Worm (Caenorhabditis elegans) whole organism, L2 larva: Measurements from ENCODE around the gene C34F11.1.

ENCODE experiments used
- C34F6.9 ChIP-seq: fragments of 150-350 bp; optimal IDR thresholded peaks from 2 replicates; lab custom pipeline; 2014; ENCODE audit warnings: missing biosample characterization, missing genetic modification characterization
- F13H6.1 ChIP-seq: sonication (generic microtip); optimal IDR thresholded peaks from 2 replicates; lab custom pipeline; 2016; ENCODE audit warnings: missing genetic modification characterization, missing compliant biosample characterization
- R02D3.7 ChIP-seq: fragments of 150-350 bp; optimal IDR thresholded peaks from 2 replicates; lab custom pipeline; 2014; ENCODE audit warnings: missing biosample characterization, missing genetic modification characterization
- Y55F3AM.14 ChIP-seq: fragments of 200-800 bp; sonication (Bioruptor generic); optimal IDR thresholded peaks from 2 replicates; lab custom pipeline; 2018; ENCODE audit warnings: mild to moderate bottlenecking, missing genetic modification characterization, missing compliant biosample characterization
- alr-1 ChIP-seq: fragments of 150-350 bp; optimal IDR thresholded peaks from 2 replicates; lab custom pipeline; 2014; ENCODE audit warnings: missing biosample characterization, missing genetic modification characterization
- aly-2 ChIP-seq: fragments of 150-350 bp; optimal IDR thresholded peaks from 2 replicates; lab custom pipeline; 2014; ENCODE audit warnings: missing biosample characterization, missing genetic modification characterization
- ama-1 ChIP-seq: fragments of 150-350 bp; optimal IDR thresholded peaks from 2 replicates; lab custom pipeline; 2018; ENCODE audit warnings: inconsistent platforms
- blmp-1 ChIP-seq: sonication (generic microtip); optimal IDR thresholded peaks from 2 replicates; lab custom pipeline; 2017; ENCODE audit warnings: missing genetic modification characterization, mild to moderate bottlenecking, missing compliant biosample characterization, antibody characterized with exemption, moderate library complexity; ENCODE audit not compliant: insufficient read depth
- ceh-16 ChIP-seq: fragments of 150-350 bp; optimal IDR thresholded peaks from 2 replicates; lab custom pipeline; 2014; ENCODE audit warnings: missing biosample characterization, missing genetic modification characterization
- ceh-82 ChIP-seq: fragments of 150-350 bp; optimal IDR thresholded peaks from 2 replicates; lab custom pipeline; 2014; ENCODE audit warnings: missing biosample characterization, missing genetic modification characterization
- crh-2 ChIP-seq: sonication (generic microtip); optimal IDR thresholded peaks from 2 replicates; lab custom pipeline; 2017; ENCODE audit warnings: missing biosample characterization, missing genetic modification characterization
- elt-1 ChIP-seq: fragments of 150-350 bp; optimal IDR thresholded peaks from 2 replicates; lab custom pipeline; 2014; ENCODE audit warnings: missing biosample characterization, missing genetic modification characterization
- elt-3 ChIP-seq: sonication (generic microtip); optimal IDR thresholded peaks from 2 replicates; lab custom pipeline; 2017; ENCODE audit warnings: missing biosample characterization, missing genetic modification characterization
- fos-1 ChIP-seq: fragments of 150-350 bp; optimal IDR thresholded peaks from 2 replicates; lab custom pipeline; 2014; ENCODE audit warnings: missing biosample characterization, missing genetic modification characterization
- lin-13 ChIP-seq: fragments of 150-350 bp; optimal IDR thresholded peaks from 2 replicates; lab custom pipeline; 2014; ENCODE audit warnings: missing biosample characterization, missing genetic modification reagents, missing genetic modification characterization
- lin-39 ChIP-seq: fragments of 150-350 bp; optimal IDR thresholded peaks from 2 replicates; lab custom pipeline; 2014; ENCODE audit warnings: missing biosample characterization, missing genetic modification reagents, missing genetic modification characterization
- lsy-2 ChIP-seq, 2 experiments: fragments of 150-350 bp in 1 of 2; sonication (generic microtip) in 1 of 2; optimal IDR thresholded peaks; 2 replicates each; lab custom pipeline; 2014 to 2017; ENCODE audit warnings: missing biosample characterization in 2 of 2, missing genetic modification characterization in 2 of 2
- mab-5 ChIP-seq: fragments of 150-350 bp; optimal IDR thresholded peaks from 2 replicates; lab custom pipeline; 2014; ENCODE audit warnings: missing biosample characterization, missing genetic modification characterization
- mdl-1 ChIP-seq, 2 experiments: fragments of 150-350 bp in 1 of 2; sonication (generic microtip) in 1 of 2; optimal IDR thresholded peaks; 2 replicates each; lab custom pipeline; 2017; ENCODE audit warnings: missing biosample characterization in 2 of 2, missing genetic modification characterization in 2 of 2
- nhr-10 ChIP-seq: sonication (generic microtip); optimal IDR thresholded peaks from 2 replicates; lab custom pipeline; 2017; ENCODE audit warnings: missing biosample characterization, missing genetic modification characterization
- nhr-129 ChIP-seq: fragments of 150-350 bp; optimal IDR thresholded peaks from 2 replicates; lab custom pipeline; 2014; ENCODE audit warnings: missing biosample characterization, missing genetic modification characterization
- nhr-21 ChIP-seq: fragments of 150-350 bp; optimal IDR thresholded peaks from 2 replicates; lab custom pipeline; 2014; ENCODE audit warnings: missing biosample characterization, missing genetic modification characterization
- nhr-237 ChIP-seq: fragments of 150-350 bp; optimal IDR thresholded peaks from 2 replicates; lab custom pipeline; 2014; ENCODE audit warnings: missing biosample characterization, missing genetic modification characterization
- nhr-25 ChIP-seq: fragments of 150-350 bp; sonication (generic microtip); optimal IDR thresholded peaks from 3 replicates; lab custom pipeline; 2014; ENCODE audit warnings: missing biosample characterization, missing genetic modification characterization
- nhr-6 ChIP-seq: fragments of 150-350 bp; optimal IDR thresholded peaks from 2 replicates; lab custom pipeline; 2014; ENCODE audit warnings: missing biosample characterization, missing genetic modification characterization
- nhr-77 ChIP-seq: fragments of 150-350 bp; optimal IDR thresholded peaks from 2 replicates; lab custom pipeline; 2014; ENCODE audit warnings: missing biosample characterization, missing genetic modification characterization
- peb-1 ChIP-seq: fragments of 150-350 bp; optimal IDR thresholded peaks from 2 replicates; lab custom pipeline; 2014; ENCODE audit warnings: missing biosample characterization, missing genetic modification characterization
- sma-3 ChIP-seq: sonication (generic microtip); optimal IDR thresholded peaks from 2 replicates; lab custom pipeline; 2016; ENCODE audit warnings: missing genetic modification reagents, missing genetic modification characterization, missing compliant biosample characterization
- snpc-4 ChIP-seq: fragments of 150-350 bp; optimal IDR thresholded peaks from 2 replicates; lab custom pipeline; 2014; ENCODE audit warnings: missing biosample characterization, missing genetic modification characterization
- unc-39 ChIP-seq: fragments of 150-350 bp; optimal IDR thresholded peaks from 2 replicates; lab custom pipeline; 2014; ENCODE audit warnings: missing biosample characterization, missing genetic modification characterization
- unc-55 ChIP-seq: fragments of 150-350 bp; sonication (generic microtip); optimal IDR thresholded peaks from 3 replicates; lab custom pipeline; 2014; ENCODE audit warnings: missing biosample characterization, missing genetic modification reagents, missing genetic modification characterization
- unc-62 ChIP-seq: fragments of 150-350 bp; optimal IDR thresholded peaks from 2 replicates; lab custom pipeline; 2014; ENCODE audit warnings: missing biosample characterization, missing genetic modification reagents, missing genetic modification characterization
- zag-1 ChIP-seq: fragments of 150-350 bp; optimal IDR thresholded peaks from 2 replicates; lab custom pipeline; 2014; ENCODE audit warnings: missing biosample characterization, missing genetic modification characterization
- ztf-11 ChIP-seq: sonication (generic microtip); optimal IDR thresholded peaks from 2 replicates; lab custom pipeline; 2017; ENCODE audit warnings: missing biosample characterization, missing genetic modification characterization
- ztf-4 ChIP-seq: fragments of 150-350 bp; optimal IDR thresholded peaks from 2 replicates; lab custom pipeline; 2014; ENCODE audit warnings: missing biosample characterization, missing genetic modification characterization

C34F11.1 gene

DNA sequence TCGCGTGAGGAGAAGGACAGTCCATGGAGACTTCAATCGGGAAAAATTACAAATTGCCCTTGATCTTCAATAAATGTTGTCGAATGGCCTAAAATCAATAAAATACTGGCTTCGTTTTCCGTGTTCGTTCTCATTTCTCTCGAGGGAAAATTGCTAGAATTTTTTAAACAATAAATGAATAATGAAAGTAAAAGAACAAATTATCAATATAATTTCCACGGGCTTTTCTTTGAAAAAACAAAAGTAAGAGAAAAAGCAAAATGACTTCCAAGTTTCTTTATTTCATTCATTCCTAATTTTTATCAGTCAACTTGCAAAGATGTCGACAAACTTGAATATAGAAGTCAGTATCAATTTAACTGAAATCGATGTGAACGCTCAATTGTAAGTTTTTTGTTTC lies at the start of gene C34F11.1:
TSS of gene C34F11.1 (plus strand) at position 301 of the 400 bp plus-strand sequence.
- TF ChIP-seq mdl-1 (tag; optimal IDR thresholded peaks at IDR 0.05; lab: Kevin White, UChicago), result no peak
- TF ChIP-seq ceh-82 (tag; lab: Kevin White, UChicago), result no peak
- no peak for TF ChIP-seq mab-5
- TF ChIP-seq Y55F3AM.14 (GFP tag; lab: Kevin White, UChicago), result no peak

DNA sequence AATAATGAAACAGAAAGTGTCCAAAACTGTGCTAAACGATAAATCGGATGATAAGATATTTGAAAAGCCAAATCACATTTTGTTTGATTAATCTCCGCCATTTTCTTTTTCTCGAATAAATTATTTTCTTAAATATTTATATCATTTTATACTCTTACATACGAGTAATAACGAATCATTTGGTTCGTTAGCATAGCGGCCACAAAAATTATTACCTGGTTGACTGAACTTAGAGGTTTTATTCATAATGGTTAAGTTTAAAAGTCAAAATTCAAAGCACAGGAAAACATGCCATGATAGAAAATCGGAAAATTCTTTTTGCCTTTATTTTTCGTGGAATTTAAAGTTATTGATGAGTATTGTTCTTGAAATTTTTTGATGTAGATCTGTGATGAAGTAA lies 49.5 kb upstream of the C34F11.1 start, which contains the start of gene srb-5:
TSS of gene srb-5 (minus strand) at position 101 of the 400 bp plus-strand sequence.
- TF ChIP-seq crh-2 (tag; lab: Kevin White, UChicago), result no peak
- TF ChIP-seq nhr-6, result no peak
- TF ChIP-seq nhr-129 (tag; lab: Kevin White, UChicago), result no peak
- TF ChIP-seq, all 48 proteins: peak for 0

DNA sequence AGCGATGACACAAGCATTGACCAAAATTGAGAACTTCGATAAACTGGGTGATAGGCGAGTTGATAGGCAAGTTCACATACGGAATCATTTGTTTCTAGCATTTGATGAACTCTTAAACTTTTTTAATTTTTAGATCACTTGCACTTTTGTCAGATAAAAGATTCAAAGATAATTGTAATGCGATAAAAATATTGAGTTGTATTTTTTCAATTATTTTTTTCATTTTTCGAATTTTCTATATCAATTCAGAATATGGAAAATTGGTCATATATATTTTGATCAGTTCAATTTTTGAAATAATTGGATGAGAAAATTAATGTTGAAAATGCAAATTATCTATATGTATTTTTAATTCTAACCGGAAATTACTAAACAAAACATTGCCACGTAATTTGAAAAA lies 46.0 kb upstream of the C34F11.1 start, which contains the start of gene srb-3:
TSS of gene srb-3 (minus strand) at position 101 of the 400 bp plus-strand sequence.
- TF ChIP-seq unc-39 (no peak), ztf-11 (no peak), fos-1 (tag; lab: Kevin White, UChicago) (no peak), nhr-21 (tag; lab: Kevin White, UChicago) (no peak), C34F6.9 (tag; lab: Kevin White, UChicago) (no peak), nhr-25 (no peak), R02D3.7 (no peak), ztf-4 (tag; lab: Kevin White, UChicago) (no peak), aly-2 (tag; lab: Kevin White, UChicago) (no peak), lin-13 (GFP tag; lab: Kevin White, UChicago) (no peak), lin-39 (tag; lab: Kevin White, UChicago) (no peak), nhr-237 (tag; lab: Kevin White, UChicago) (no peak), crh-2 (tag; lab: Kevin White, UChicago) (no peak), unc-62 (GFP tag; lab: Kevin White, UChicago) (no peak), ceh-16 (tag; lab: Kevin White, UChicago) (no peak), elt-1 (tag; lab: Kevin White, UChicago) (no peak), mab-5 (no peak), alr-1 (tag; lab: Kevin White, UChicago) (no peak), F13H6.1 (tag; lab: Kevin White, UChicago) (no peak), peb-1 (no peak)

DNA sequence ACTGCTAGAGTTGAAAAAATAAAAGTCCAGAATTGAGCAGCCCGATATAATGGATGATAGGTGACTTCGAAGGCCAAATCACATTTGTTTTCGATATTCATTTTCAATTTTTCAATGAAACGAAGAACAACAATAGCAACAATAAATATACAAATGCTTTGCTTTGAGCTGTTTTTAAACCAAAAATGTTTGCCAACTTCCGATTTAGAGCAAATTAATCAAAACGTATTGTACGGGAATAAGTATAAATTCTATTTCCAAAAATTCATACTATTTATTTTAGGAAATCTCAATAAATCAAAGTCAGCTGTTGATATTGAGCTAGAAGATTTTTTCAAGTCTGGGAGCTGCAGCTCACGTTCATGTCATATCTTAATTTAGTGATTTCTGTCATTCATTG lies 41.8 kb upstream of the C34F11.1 start, which contains the start of gene srb-1:
TSS of gene srb-1 (minus strand) at position 101 of the 400 bp plus-strand sequence.
- TF ChIP-seq nhr-21 (tag; lab: Kevin White, UChicago) (no peak), zag-1 (no peak), nhr-10 (tag; lab: Kevin White, UChicago) (no peak), elt-3 (tag; lab: Kevin White, UChicago) (no peak), nhr-237 (tag; lab: Kevin White, UChicago) (no peak), unc-55 (GFP tag; lab: Kevin White, UChicago) (no peak), ceh-82 (tag; lab: Kevin White, UChicago) (no peak), blmp-1 (tag; lab: Kevin White, UChicago) (no peak), aly-2 (tag; lab: Kevin White, UChicago) (no peak)

DNA sequence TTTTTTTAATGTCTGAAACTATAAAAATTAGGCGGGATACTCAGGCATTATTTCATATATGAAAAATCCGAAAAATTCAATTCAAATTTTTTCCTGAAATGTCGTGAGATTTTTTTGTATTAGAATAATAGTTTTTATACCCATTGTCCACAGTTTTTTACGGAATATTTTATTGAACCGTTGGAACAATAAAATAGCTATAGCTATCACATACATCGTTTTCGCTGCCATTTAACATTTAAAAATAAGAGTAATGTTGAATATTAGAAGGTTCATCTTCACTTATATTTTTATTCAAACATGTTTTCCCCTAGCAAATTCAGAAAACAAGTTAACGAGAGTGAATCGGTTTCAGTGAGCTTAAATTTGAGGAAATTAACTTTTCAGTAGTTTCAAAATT lies 41.2 kb upstream of the C34F11.1 start, which contains the start of gene C27D6.15:
TSS of gene C27D6.15 (plus strand) at position 301 of the 400 bp plus-strand sequence.
- TF ChIP-seq F13H6.1 (tag; lab: Kevin White, UChicago) (no peak), crh-2 (tag; lab: Kevin White, UChicago) (no peak), sma-3 (no peak), elt-3 (tag; lab: Kevin White, UChicago) (no peak), nhr-21 (tag; lab: Kevin White, UChicago) (no peak), fos-1 (tag; lab: Kevin White, UChicago) (no peak), nhr-6 (no peak), peb-1 (no peak), snpc-4 (no peak), nhr-77 (tag; lab: Kevin White, UChicago) (no peak), ama-1 (lab: Kevin White, UChicago) (no peak), nhr-10 (tag; lab: Kevin White, UChicago) (no peak), unc-55 (GFP tag; lab: Kevin White, UChicago) (no peak), lin-13 (GFP tag; lab: Kevin White, UChicago) (no peak), C34F6.9 (tag; lab: Kevin White, UChicago) (no peak), lsy-2 (tag; optimal IDR thresholded peaks at IDR 0.05; lab: Kevin White, UChicago) (no peak), mdl-1 (tag; optimal IDR thresholded peaks at IDR 0.05; lab: Kevin White, UChicago) (no peak), nhr-25 (no peak)
